Fruit fly (Drosophila melanogaster) whole organism: ENCODE results near the gene CG31278.

Experiments
- CG8478 ChIP-seq: fragments of >200 bp; optimal IDR thresholded peaks from 2 replicates; lab custom pipeline; 2018; ENCODE audit warnings: inconsistent platforms
- Dll ChIP-seq: fragments of >200 bp; optimal IDR thresholded peaks from 2 replicates; lab custom pipeline; 2017
- EcR ChIP-seq, 2 experiments: fragments of >200 bp; optimal IDR thresholded peaks; 2 replicates each; lab custom pipeline; 2017; ENCODE audit warnings: missing biosample characterization in 2 of 2, missing genetic modification characterization in 2 of 2, missing genetic modification reagents in 2 of 2
- pan ChIP-seq: fragments of >200 bp; optimal IDR thresholded peaks from 2 replicates; lab custom pipeline; 2017
- psq ChIP-seq: fragments of >200 bp; optimal IDR thresholded peaks from 2 replicates; lab custom pipeline; 2017
- usp ChIP-seq: fragments of >200 bp; optimal IDR thresholded peaks from 2 replicates; lab custom pipeline; 2017; ENCODE audit warnings: missing biosample characterization, missing genetic modification characterization, mixed read lengths

Gene CG31278

DNA sequence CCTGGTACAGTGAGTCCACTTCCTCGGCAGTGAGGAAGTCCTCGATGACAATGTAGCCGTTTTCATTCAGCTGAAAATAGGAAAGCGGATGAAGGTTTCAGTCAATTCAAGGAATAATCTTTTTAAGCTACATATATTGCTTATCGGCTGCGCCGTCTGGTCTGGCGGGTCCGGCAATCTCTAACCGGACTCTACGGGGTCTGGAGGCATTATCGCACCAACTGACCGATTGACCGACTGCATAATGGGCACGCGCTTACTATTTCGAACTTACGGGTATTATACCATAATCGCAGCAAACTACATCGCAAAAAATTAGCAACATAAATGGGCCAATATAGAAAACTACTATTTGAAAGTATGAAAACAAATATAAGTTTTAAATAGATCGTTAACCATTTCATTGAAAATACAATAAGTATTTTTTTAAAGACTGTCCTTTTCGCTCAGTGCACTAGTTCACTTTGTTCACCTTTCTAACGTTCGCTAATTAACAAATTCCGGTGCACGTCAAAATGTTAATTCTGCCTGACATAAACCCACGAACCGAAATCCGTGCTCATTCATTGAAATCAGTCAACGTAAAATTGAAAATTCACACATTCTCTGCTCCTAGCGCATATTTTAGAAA is 29.1 kb downstream of the CG31278 start:
- TF ChIP-seq CG8478 (lab: Kevin White, UChicago) (no peak), pan (lab: Kevin White, UChicago) (no peak), Dll (lab: Kevin White, UChicago) (no peak), EcR (GFP tag; optimal IDR thresholded peaks at IDR 0.05; lab: Kevin White, UChicago) (no peak), usp (GFP tag; lab: Kevin White, UChicago) (no peak), psq (no peak)

DNA sequence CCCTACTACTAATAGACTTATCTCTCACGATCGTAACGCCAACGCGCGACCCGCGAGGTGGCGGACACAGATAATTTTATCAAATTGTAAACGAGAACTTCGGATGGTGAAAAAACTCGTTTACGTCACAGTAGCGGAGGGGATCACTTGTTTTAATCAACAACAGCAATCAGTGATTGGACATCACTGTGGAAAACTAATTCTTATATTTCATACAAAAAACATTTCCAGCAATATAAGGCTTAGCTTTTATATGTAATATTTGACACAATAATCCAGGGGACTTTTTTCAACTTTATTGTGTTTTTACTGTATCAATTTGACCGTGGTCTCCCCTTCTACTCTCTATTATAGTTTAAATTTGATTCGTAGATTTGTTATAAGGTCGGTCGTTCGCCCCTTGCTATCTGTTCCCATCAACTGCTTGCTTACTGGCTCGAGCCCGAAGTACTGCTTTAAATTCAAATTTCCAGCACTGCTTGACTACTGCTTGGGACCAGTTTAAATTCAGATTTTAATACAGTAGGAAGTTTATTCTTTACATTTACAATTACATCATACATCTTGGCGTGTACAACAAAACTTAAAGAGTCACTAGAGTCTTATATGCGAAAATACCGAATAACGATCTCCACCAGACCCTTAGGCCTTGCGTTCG is 30.8 kb downstream of the CG31278 start, which contains the start of gene CG6465:
Gene CG6465, minus strand, starts transcription at position 7 of the 658 bp plus-strand sequence.
- TF ChIP-seq EcR (GFP tag; optimal IDR thresholded peaks at IDR 0.05; lab: Kevin White, UChicago), result peak; percentile 57 to 89
- TF ChIP-seq Dll (lab: Kevin White, UChicago), result no peak

DNA sequence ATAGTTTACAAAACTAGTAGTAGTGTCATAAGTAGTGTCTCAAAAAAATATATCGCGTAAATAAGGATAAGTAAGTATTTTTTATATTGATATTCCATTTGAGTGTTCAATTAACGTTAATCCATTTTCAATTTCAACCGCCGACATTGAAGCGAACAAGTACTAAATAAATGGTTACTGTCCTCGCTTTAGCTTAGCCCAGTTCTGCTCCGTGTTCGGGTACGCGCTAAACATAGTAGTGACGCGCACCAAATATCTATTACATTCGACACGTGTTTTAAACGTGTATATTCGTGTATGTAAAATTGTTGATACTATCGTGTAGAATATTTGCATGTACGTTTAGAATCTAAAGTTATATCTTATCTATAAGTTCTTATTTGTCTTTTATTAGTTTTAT is 33.0 kb downstream of the CG31278 start:
- TF ChIP-seq usp (GFP tag; lab: Kevin White, UChicago) (no peak), psq (no peak)

DNA sequence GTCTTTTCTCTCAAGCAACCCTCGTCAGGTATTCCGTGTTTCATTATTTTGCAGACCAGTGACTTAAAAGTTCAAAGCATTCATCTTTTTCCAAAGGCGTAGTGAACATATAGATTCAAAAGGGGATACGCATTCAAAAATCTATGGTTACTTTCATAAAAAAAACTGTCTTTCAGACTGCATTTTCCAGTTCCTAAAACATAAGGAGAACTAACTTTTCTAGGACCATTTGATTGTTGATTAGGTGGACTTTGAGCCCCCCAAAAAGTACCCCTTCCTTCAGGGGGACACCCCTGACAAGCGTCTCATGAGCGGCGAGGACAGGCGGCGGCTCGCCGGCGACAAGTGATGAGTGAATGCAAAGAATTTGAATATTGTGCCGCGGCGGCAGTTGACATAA is 34.6 kb downstream of the CG31278 start:
- TF ChIP-seq psq, result no peak
- TF ChIP-seq EcR (GFP tag; optimal IDR thresholded peaks at IDR 0.05; lab: Kevin White, UChicago), result no peak
- no peak for TF ChIP-seq pan (lab: Kevin White, UChicago)
- TF ChIP-seq Dll (lab: Kevin White, UChicago), result no peak

DNA sequence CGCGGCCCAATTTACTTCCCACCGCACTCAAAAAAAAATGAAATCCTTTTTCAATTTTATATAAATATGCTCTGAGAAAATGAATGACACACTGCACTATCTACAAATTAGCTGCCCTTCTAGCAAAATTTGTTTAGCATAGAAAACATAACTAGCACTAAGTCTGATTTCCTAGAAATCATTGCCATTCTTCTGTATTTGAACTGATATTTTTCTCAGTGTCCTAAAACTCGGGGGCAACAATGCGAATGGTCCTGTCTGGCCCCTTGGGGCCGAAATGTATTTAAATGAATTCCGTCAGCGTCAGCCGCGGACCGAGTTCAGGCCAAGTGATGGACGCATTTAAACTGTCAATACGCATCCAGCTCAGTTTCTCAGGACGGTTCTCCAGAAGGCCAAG is 35.5 kb downstream of the CG31278 start:
- no peak for TF ChIP-seq CG8478 (lab: Kevin White, UChicago)
- TF ChIP-seq usp (GFP tag; lab: Kevin White, UChicago), result no peak
- TF ChIP-seq pan (lab: Kevin White, UChicago), result no peak
- no peak for TF ChIP-seq EcR (GFP tag; optimal IDR thresholded peaks at IDR 0.05; lab: Kevin White, UChicago)
- TF ChIP-seq Dll (lab: Kevin White, UChicago), result no peak
- no peak for TF ChIP-seq psq

DNA sequence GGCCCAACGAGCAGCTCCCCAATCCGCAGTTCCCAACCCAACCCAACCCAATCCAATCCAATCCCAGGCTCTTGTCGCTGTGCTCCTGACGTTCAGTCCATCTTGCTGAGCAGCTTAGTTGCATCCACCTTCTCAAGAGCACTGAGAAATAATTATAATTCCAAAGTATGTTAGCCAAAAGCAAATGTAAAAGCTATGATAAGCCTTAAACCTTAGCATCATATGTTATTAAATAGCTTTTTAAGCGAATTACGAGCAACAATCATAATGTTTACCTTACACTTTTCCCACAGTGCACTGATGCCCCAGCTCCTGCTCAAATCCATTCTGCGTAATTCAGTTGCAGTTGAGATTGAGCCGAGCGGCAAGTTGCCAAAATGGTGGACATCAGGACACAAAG is 38.2 kb downstream of the CG31278 start:
- TF ChIP-seq pan (lab: Kevin White, UChicago), result no peak
- TF ChIP-seq psq, result no peak
- no peak for TF ChIP-seq CG8478 (lab: Kevin White, UChicago)
- TF ChIP-seq Dll (lab: Kevin White, UChicago), result no peak
- TF ChIP-seq usp (GFP tag; lab: Kevin White, UChicago), result no peak
- TF ChIP-seq EcR (GFP tag; optimal IDR thresholded peaks at IDR 0.05; lab: Kevin White, UChicago), result no peak

DNA sequence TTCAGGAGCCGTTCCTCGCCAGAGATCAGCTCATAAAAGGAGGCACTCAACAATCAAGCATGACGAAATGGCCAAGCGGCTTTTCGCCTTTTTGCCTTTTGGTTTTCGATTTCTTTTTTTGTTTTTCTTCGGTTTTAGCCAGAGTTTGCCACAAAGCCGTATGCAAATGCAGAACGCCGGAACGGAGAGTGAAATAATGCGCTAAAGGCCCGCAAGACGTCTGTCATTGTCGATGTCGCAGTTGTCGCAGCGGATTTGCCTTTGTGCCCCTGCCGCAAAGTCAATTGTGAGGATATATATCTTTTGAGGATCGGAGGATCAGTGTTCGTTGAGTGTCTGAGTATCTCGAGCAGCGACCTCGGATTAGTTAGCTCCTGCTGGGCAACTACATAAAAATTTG is 40.2 kb downstream of the CG31278 start:
- no peak for TF ChIP-seq CG8478 (lab: Kevin White, UChicago)
- no peak for TF ChIP-seq EcR (GFP tag; optimal IDR thresholded peaks at IDR 0.05; lab: Kevin White, UChicago)
- TF ChIP-seq Dll (lab: Kevin White, UChicago), result no peak
- no peak for TF ChIP-seq pan (lab: Kevin White, UChicago)
- no peak for TF ChIP-seq psq
- TF ChIP-seq usp (GFP tag; lab: Kevin White, UChicago), result no peak

DNA sequence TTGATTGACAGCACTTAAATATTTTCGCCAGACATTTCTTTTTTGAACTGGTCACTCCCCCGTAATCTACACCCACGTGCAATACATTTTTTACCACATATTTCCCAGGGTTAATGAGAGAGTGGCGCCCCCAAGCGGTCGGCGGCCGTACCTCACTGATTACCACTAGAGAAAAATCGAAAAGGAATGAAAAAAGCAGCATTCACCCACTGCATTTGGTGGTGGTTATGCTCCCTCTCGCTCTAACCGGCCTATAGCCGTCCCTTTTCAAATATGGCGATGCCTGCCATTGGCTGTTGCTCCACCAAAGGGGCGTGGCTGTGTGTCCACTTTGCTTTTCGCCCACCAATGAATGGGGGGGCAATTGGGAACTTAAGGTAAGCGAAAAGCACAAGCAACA is 43.2 kb downstream of the CG31278 start:
- TF ChIP-seq EcR (GFP tag; optimal IDR thresholded peaks at IDR 0.05; lab: Kevin White, UChicago) (no peak), CG8478 (lab: Kevin White, UChicago) (peak; percentile 39), pan (lab: Kevin White, UChicago) (no peak), psq (no peak)

DNA sequence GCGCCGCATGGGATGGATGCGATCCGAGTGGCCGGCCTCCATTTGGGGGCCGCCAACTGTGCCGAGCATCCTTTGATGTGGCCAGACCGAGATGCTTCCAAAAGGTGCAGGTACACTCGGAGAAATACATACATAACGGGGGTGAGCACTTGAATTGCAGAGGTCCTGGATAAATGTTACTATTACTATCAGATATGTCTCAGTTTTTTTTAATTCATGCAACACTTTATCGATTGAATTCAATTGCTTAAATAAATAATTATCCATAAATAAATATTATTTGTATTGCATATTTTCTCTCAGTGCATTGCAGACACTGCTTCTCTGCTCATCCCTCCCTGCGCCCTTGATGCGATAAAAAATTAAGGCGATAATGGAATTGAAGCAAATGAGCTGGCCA is 47.0 kb downstream of the CG31278 start:
- TF ChIP-seq usp (GFP tag; lab: Kevin White, UChicago) (no peak), Dll (lab: Kevin White, UChicago) (no peak), pan (lab: Kevin White, UChicago) (no peak), CG8478 (lab: Kevin White, UChicago) (no peak), psq (no peak)

DNA sequence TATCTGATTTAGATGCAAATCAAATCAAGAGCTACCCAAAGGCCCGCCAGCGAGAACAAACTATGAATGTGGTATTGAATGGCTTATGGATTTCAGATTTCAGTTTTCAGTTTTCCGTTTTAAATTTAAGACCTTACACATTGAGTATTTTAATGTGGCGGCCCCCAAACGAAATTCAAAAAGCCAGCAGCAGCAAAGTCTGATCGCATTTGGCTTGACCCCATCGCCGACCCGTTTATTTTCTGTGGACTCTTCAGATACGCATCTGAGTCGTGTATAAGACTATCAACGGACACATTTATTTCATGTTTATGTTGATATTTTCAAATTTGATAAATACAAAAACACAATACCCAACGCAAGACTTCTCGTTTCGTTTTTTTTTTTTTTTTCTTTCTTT is 48.6 kb downstream of the CG31278 start:
- TF ChIP-seq EcR (GFP tag; optimal IDR thresholded peaks at IDR 0.05; lab: Kevin White, UChicago), result no peak
- no peak for TF ChIP-seq pan (lab: Kevin White, UChicago)
- TF ChIP-seq usp (GFP tag; lab: Kevin White, UChicago), result no peak
- TF ChIP-seq psq, result no peak
- no peak for TF ChIP-seq Dll (lab: Kevin White, UChicago)
- TF ChIP-seq CG8478 (lab: Kevin White, UChicago), result no peak

DNA sequence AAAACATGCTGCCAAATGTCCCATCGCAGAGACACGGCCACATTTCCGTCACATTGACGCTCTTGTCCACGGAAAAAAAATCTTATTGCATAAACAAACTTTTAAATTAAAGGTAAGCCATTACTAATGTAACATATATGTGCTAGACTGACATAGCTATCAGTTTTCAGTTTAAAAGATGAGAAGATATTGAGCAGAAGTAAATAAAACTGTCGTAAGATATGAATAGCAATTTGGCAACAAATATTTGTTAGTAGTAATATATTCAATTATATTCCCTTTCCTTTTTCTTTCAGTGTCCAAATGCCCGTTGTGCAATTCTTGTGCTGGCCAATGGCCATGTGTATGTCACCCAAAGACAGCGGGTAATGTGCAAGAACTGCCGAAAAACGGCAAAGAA is 49.4 kb downstream of the CG31278 start:
- TF ChIP-seq pan (lab: Kevin White, UChicago) (no peak), CG8478 (lab: Kevin White, UChicago) (no peak), psq (no peak), Dll (lab: Kevin White, UChicago) (no peak), usp (GFP tag; lab: Kevin White, UChicago) (no peak), EcR (GFP tag; optimal IDR thresholded peaks at IDR 0.05; lab: Kevin White, UChicago) (no peak)
